Worm (Caenorhabditis elegans) whole organism, young adult: ENCODE results near the gene pmp-2.

Experiments
- B0019.2 ChIP-seq: fragments of 200-800 bp; sonication (Bioruptor generic); conservative IDR thresholded peaks from 2 replicates; pipeline ENCODE4 v1.3.6; 2022; ENCODE audit warnings: missing genetic modification reagents, missing genetic modification characterization, missing compliant biosample characterization
- B0035.1 ChIP-seq: sonication (generic microtip); optimal IDR thresholded peaks from 2 replicates; lab custom pipeline; 2016; ENCODE audit warnings: missing genetic modification characterization, mild to moderate bottlenecking, missing compliant biosample characterization, missing genotype, missing genetic modification reagents
- B0261.1 ChIP-seq: sonication (generic microtip); optimal IDR thresholded peaks from 2 replicates; lab custom pipeline; 2016; ENCODE audit warnings: mild to moderate bottlenecking, missing genetic modification characterization, moderate library complexity, missing compliant biosample characterization
- C17E4.6 ChIP-seq: fragments of 200-800 bp; sonication (Bioruptor generic); IDR thresholded peaks from 2 replicates; pipeline ENCODE4 v1.3.6; 2022; ENCODE audit warnings: missing genetic modification reagents, missing genetic modification characterization, missing compliant biosample characterization
- F49E8.2 ChIP-seq: sonication (generic microtip); optimal IDR thresholded peaks from 3 replicates; lab custom pipeline; 2017; ENCODE audit warnings: missing genetic modification characterization, mild to moderate bottlenecking, missing compliant biosample characterization, antibody characterized with exemption, moderate library complexity; ENCODE audit not compliant: insufficient read depth
- F52B5.7 ChIP-seq: sonication (generic microtip); optimal IDR thresholded peaks from 2 replicates; lab custom pipeline; 2016; ENCODE audit warnings: mild to moderate bottlenecking, missing genetic modification characterization, missing compliant biosample characterization
- Y53G8AR.9 ChIP-seq: fragments of 200-800 bp; sonication (Bioruptor generic); conservative IDR thresholded peaks from 2 replicates; pipeline ENCODE4 v1.3.6; 2022; ENCODE audit warnings: missing genetic modification reagents, missing genetic modification characterization, missing compliant biosample characterization
- Y95B8A.8 ChIP-seq: fragments of 200-800 bp; sonication (Bioruptor generic); IDR thresholded peaks from 2 replicates; pipeline ENCODE4 v1.3.6; 2022; ENCODE audit warnings: missing genetic modification reagents, missing genetic modification characterization, missing compliant biosample characterization
- attf-3 ChIP-seq: fragments of 200-800 bp; sonication (Bioruptor generic); conservative IDR thresholded peaks from 2 replicates; pipeline ENCODE4 v1.3.6; 2022; ENCODE audit warnings: missing genetic modification reagents, missing genetic modification characterization, missing compliant biosample characterization
- attf-5 ChIP-seq: fragments of 200-800 bp; sonication (Bioruptor generic); optimal IDR thresholded peaks from 2 replicates; lab custom pipeline; 2018; ENCODE audit warnings: mild to moderate bottlenecking, missing genetic modification characterization, missing compliant biosample characterization
- attf-6 ChIP-seq: fragments of 200-800 bp; sonication (Bioruptor generic); IDR thresholded peaks from 2 replicates; pipeline ENCODE4 v1.3.6; 2022; ENCODE audit warnings: missing genetic modification reagents, missing genetic modification characterization, missing compliant biosample characterization
- bed-2 ChIP-seq: fragments of 200-800 bp; sonication (Bioruptor generic); IDR thresholded peaks from 2 replicates; pipeline ENCODE4 v1.3.6; 2022; ENCODE audit warnings: missing genetic modification reagents, missing genetic modification characterization, missing compliant biosample characterization
- ccch-3 ChIP-seq: fragments of 200-800 bp; sonication (Bioruptor generic); optimal IDR thresholded peaks from 2 replicates; lab custom pipeline; 2018; ENCODE audit warnings: mild to moderate bottlenecking, missing genetic modification characterization, missing compliant biosample characterization
- cebp-1 ChIP-seq, 2 experiments: fragments of 200-800 bp in 1 of 2; sonication (Bioruptor generic) in 1 of 2; sonication (generic microtip) in 1 of 2; IDR thresholded peaks in 1 of 2; optimal IDR thresholded peaks in 1 of 2; 2 replicates each; pipeline versions ENCODE4 v1.3.6 to Lab custom; 2017 to 2022; ENCODE audit warnings: missing compliant biosample characterization in 2 of 2, missing genetic modification characterization in 2 of 2, mild to moderate bottlenecking in 1 of 2, missing genetic modification reagents in 1 of 2, moderate library complexity in 1 of 2
- ceh-100 ChIP-seq: fragments of 200-800 bp; sonication (Bioruptor generic); IDR thresholded peaks from 2 replicates; pipeline ENCODE4 v1.3.6; 2022; ENCODE audit warnings: missing genetic modification reagents, missing genetic modification characterization, missing compliant biosample characterization
- ceh-91 ChIP-seq: fragments of 200-800 bp; sonication (Bioruptor generic); IDR thresholded peaks from 2 replicates; pipeline ENCODE4 v1.3.6; 2022; ENCODE audit warnings: missing genetic modification reagents, missing genetic modification characterization, missing compliant biosample characterization
- efl-1 ChIP-seq: fragments of 150-350 bp; optimal IDR thresholded peaks from 2 replicates; lab custom pipeline; 2014; ENCODE audit warnings: missing biosample characterization, missing genetic modification reagents, missing genetic modification characterization
- egl-18 ChIP-seq: fragments of 200-800 bp; sonication (Bioruptor generic); IDR thresholded peaks from 2 replicates; pipeline ENCODE4 v1.3.6; 2022; ENCODE audit warnings: missing genetic modification reagents, missing genetic modification characterization, missing compliant biosample characterization
- hmg-1.2 ChIP-seq: fragments of 200-800 bp; sonication (Bioruptor generic); IDR thresholded peaks from 2 replicates; pipeline ENCODE4 v1.3.6; 2022; ENCODE audit warnings: missing genetic modification reagents, missing genetic modification characterization, missing compliant biosample characterization
- hrde-1 ChIP-seq: sonication (generic microtip); optimal IDR thresholded peaks from 2 replicates; lab custom pipeline; 2016; ENCODE audit warnings: missing genetic modification characterization, mild to moderate bottlenecking, missing compliant biosample characterization, moderate library complexity, missing genotype, missing genetic modification reagents, borderline replicate concordance
- let-526 ChIP-seq: fragments of 200-800 bp; sonication (Bioruptor generic); IDR thresholded peaks from 2 replicates; pipeline ENCODE4 v1.3.6; 2022; ENCODE audit warnings: missing genetic modification reagents, missing genetic modification characterization, missing compliant biosample characterization
- let-607 ChIP-seq, 2 experiments: fragments of 200-800 bp in 1 of 2; sonication (Bioruptor generic) in 1 of 2; sonication (generic microtip) in 1 of 2; optimal IDR thresholded peaks; 2 replicates each; lab custom pipeline; 2016 to 2018; ENCODE audit warnings: mild to moderate bottlenecking in 2 of 2, missing compliant biosample characterization in 2 of 2, missing genetic modification characterization in 2 of 2, moderate library complexity in 2 of 2, missing genotype in 1 of 2
- lin-54 ChIP-seq: fragments of 200-800 bp; sonication (Bioruptor generic); optimal IDR thresholded peaks from 2 replicates; lab custom pipeline; 2018; ENCODE audit warnings: mild to moderate bottlenecking, missing genetic modification characterization, missing compliant biosample characterization
- lir-1 ChIP-seq: fragments of 200-800 bp; sonication (Bioruptor generic); conservative IDR thresholded peaks from 2 replicates; pipeline ENCODE4 v1.3.6; 2022; ENCODE audit warnings: missing genetic modification reagents, missing genetic modification characterization, missing compliant biosample characterization
- lsl-1 ChIP-seq: fragments of 200-800 bp; sonication (Bioruptor generic); optimal IDR thresholded peaks from 2 replicates; lab custom pipeline; 2018; ENCODE audit warnings: mild to moderate bottlenecking, missing genetic modification characterization, moderate library complexity, missing compliant biosample characterization
- madf-6 ChIP-seq: fragments of 200-800 bp; sonication (Bioruptor generic); IDR thresholded peaks from 2 replicates; pipeline ENCODE4 v1.3.6; 2022; ENCODE audit warnings: missing genetic modification reagents, missing genetic modification characterization, missing compliant biosample characterization
- madf-8 ChIP-seq: fragments of 200-800 bp; sonication (Bioruptor generic); conservative IDR thresholded peaks from 2 replicates; pipeline ENCODE4 v1.3.6; 2022; ENCODE audit warnings: missing genetic modification reagents, missing genetic modification characterization, missing compliant biosample characterization
- nfyb-1 ChIP-seq: fragments of 200-800 bp; sonication (Bioruptor generic); IDR thresholded peaks from 2 replicates; pipeline ENCODE4 v1.3.6; 2022; ENCODE audit warnings: missing genetic modification reagents, missing genetic modification characterization, missing compliant biosample characterization
- nhr-179 ChIP-seq: sonication (generic microtip); optimal IDR thresholded peaks from 2 replicates; lab custom pipeline; 2016; ENCODE audit warnings: mild to moderate bottlenecking, missing genetic modification characterization, missing compliant biosample characterization
- nhr-27 ChIP-seq: fragments of 200-800 bp; sonication (Bioruptor generic); optimal IDR thresholded peaks from 2 replicates; lab custom pipeline; 2018; ENCODE audit warnings: mild to moderate bottlenecking, missing genetic modification characterization, moderate library complexity, missing compliant biosample characterization
- pha-4 ChIP-seq: fragments of 150-350 bp; sonication (generic microtip); optimal IDR thresholded peaks from 2 replicates; lab custom pipeline; 2014; ENCODE audit warnings: missing biosample characterization, missing genetic modification reagents, missing genetic modification characterization
- sea-2 ChIP-seq: fragments of 200-800 bp; sonication (Bioruptor generic); IDR thresholded peaks from 2 replicates; pipeline ENCODE4 v1.3.6; 2022; ENCODE audit warnings: missing genetic modification characterization, missing compliant biosample characterization
- snpc-1.3 ChIP-seq: sonication (generic microtip); optimal IDR thresholded peaks from 2 replicates; lab custom pipeline; 2017; ENCODE audit warnings: missing genetic modification characterization, mild to moderate bottlenecking, missing compliant biosample characterization, antibody characterized with exemption, moderate library complexity, missing genotype, missing genetic modification reagents; ENCODE audit not compliant: insufficient read depth
- sptf-2 ChIP-seq: fragments of 200-800 bp; sonication (Bioruptor generic); optimal IDR thresholded peaks from 2 replicates; lab custom pipeline; 2018; ENCODE audit warnings: mild to moderate bottlenecking, missing genetic modification characterization, missing compliant biosample characterization
- tbx-9 ChIP-seq: sonication (generic microtip); optimal IDR thresholded peaks from 2 replicates; lab custom pipeline; 2016; ENCODE audit warnings: borderline replicate concordance, missing genetic modification characterization, inconsistent platforms, missing compliant biosample characterization
- tlf-1 ChIP-seq: fragments of 200-800 bp; sonication (Bioruptor generic); optimal IDR thresholded peaks from 2 replicates; lab custom pipeline; 2018; ENCODE audit warnings: mild to moderate bottlenecking, missing genetic modification characterization, missing compliant biosample characterization
- unc-62 ChIP-seq: fragments of 150-350 bp; optimal IDR thresholded peaks from 2 replicates; lab custom pipeline; 2014; ENCODE audit warnings: missing biosample characterization, missing genetic modification reagents, missing genetic modification characterization
- zfh-2 ChIP-seq: fragments of 200-800 bp; sonication (Bioruptor generic); conservative IDR thresholded peaks from 2 replicates; pipeline ENCODE4 v1.3.6; 2022; ENCODE audit warnings: missing genetic modification reagents, missing genetic modification characterization, missing compliant biosample characterization
- ztf-22 ChIP-seq: fragments of 200-800 bp; sonication (Bioruptor generic); optimal IDR thresholded peaks from 2 replicates; lab custom pipeline; 2018; ENCODE audit warnings: mild to moderate bottlenecking, missing genetic modification characterization, moderate library complexity, missing compliant biosample characterization
- ztf-26 ChIP-seq: sonication (generic microtip); optimal IDR thresholded peaks from 2 replicates; lab custom pipeline; 2017; ENCODE audit warnings: missing genetic modification characterization, missing compliant biosample characterization
- ztf-3 ChIP-seq: fragments of 200-800 bp; sonication (Bioruptor generic); optimal IDR thresholded peaks from 2 replicates; lab custom pipeline; 2018; ENCODE audit warnings: mild to moderate bottlenecking, missing genetic modification characterization, missing compliant biosample characterization

pmp-2 gene

DNA sequence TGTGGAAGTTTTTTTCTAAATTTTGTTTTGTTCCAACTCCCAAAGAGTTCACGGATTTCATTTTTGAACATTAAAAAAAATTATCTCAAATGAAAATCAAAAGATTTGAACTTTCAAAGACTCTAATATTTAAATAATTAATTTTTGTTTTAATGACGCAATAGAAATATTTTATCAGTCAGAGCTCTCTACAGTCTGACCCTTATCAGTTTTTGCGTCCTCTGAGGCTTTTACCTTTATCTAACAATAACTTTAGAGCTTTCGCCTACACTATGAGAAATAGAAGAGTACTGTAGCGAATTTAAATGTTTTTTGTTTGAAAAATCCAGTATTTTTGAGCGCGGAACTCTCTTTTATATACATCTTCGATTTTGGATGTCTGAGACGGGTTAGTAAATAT, 31.3 kb upstream of the pmp-2 start, which contains the start of gene B0252.5:
B0252.5 (minus strand) TSS at position 17 of the 400 bp plus-strand sequence.
- TF ChIP-seq bed-2 (GFP tag; lab: Robert Waterston, UW), result no peak
- TF ChIP-seq B0261.1 (tag; lab: Kevin White, UChicago), result no peak
- TF ChIP-seq egl-18 (GFP tag; lab: Robert Waterston, UW), result no peak
- TF ChIP-seq zfh-2 (GFP tag; lab: Robert Waterston, UW), result no peak
- TF ChIP-seq B0019.2, result no peak
- no peak for TF ChIP-seq lin-54 (GFP tag; lab: Kevin White, UChicago)
- TF ChIP-seq let-526 (GFP tag; lab: Robert Waterston, UW), result no peak
- no peak for TF ChIP-seq hmg-1.2 (GFP tag; lab: Robert Waterston, UW)
- no peak for TF ChIP-seq ztf-22
- TF ChIP-seq pha-4 (tag; lab: Kevin White, UChicago), result no peak
- no peak for TF ChIP-seq ccch-3 (GFP tag; lab: Kevin White, UChicago)
- no peak for TF ChIP-seq attf-6
- no peak for TF ChIP-seq attf-3
- TF ChIP-seq Y53G8AR.9 (GFP tag; lab: Robert Waterston, UW), result no peak
- TF ChIP-seq Y95B8A.8 (GFP tag; lab: Robert Waterston, UW), result no peak
- TF ChIP-seq, all 124 proteins: peak for 0

ce11 chrII:6917710-6918109, 30.1 kb upstream of the pmp-2 start, which contains the start of gene B0252.11:
Gene B0252.11 (minus strand): TSS chrII:6917810.
- no peak for TF ChIP-seq nhr-179
- no peak for TF ChIP-seq snpc-1.3 (tag; lab: Kevin White, UChicago)
- TF ChIP-seq B0261.1 (tag; lab: Kevin White, UChicago), result no peak
- TF ChIP-seq madf-8, result no peak
- TF ChIP-seq lir-1, result no peak
- TF ChIP-seq ztf-3 (GFP tag; lab: Kevin White, UChicago), result no peak
- no peak for TF ChIP-seq tbx-9
- no peak for TF ChIP-seq efl-1 (GFP tag; lab: Kevin White, UChicago)

DNA sequence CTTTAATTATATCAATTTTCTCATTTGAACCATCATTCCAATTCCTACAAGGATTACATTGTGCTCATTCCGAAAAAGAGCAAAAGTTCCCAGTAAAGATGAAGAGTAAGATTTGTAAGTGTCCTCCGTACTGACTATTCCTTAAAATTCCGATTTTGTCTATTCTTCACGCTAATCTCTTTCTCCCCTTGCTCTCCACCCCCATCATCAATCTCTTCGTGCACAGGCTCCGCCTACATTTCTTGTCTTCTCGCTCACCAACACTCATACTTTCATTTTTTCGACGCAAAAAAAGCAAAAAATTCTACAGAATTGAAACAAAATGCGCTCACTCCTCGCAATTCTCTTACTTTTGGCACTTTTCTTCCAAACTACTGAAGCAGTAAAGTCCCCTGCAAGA, 28.3 kb upstream of the pmp-2 start, which contains the start of gene B0252.8:
B0252.8 (plus strand) TSS at position 292 of the 400 bp plus-strand sequence.
- TF ChIP-seq ceh-91, result no peak
- no peak for TF ChIP-seq sea-2 (GFP tag; lab: Robert Waterston, UW)
- TF ChIP-seq ceh-100 (GFP tag; lab: Robert Waterston, UW), result no peak
- TF ChIP-seq madf-6 (GFP tag; lab: Robert Waterston, UW), result no peak
- TF ChIP-seq tlf-1 (GFP tag; lab: Kevin White, UChicago), result no peak
- TF ChIP-seq nhr-27 (tag; lab: Kevin White, UChicago), result no peak
- TF ChIP-seq F49E8.2 (tag; lab: Kevin White, UChicago), result no peak
- TF ChIP-seq lsl-1 (GFP tag; lab: Kevin White, UChicago), result no peak
- no peak for TF ChIP-seq attf-5 (GFP tag; lab: Kevin White, UChicago)
- no peak for TF ChIP-seq F52B5.7
- TF ChIP-seq hrde-1 (tag; lab: Kevin White, UChicago), result no peak
- no peak for TF ChIP-seq ztf-26 (tag; lab: Kevin White, UChicago)
- no peak for TF ChIP-seq B0035.1 (tag; lab: Kevin White, UChicago)
- TF ChIP-seq cebp-1 (GFP tag; IDR thresholded peaks at IDR 0.05; lab: Robert Waterston, UW), result no peak
- no peak for TF ChIP-seq cebp-1 (tag; optimal IDR thresholded peaks at IDR 0.05; lab: Kevin White, UChicago)
- TF ChIP-seq C17E4.6 (GFP tag; lab: Robert Waterston, UW), result no peak
- TF ChIP-seq unc-62 (GFP tag; lab: Kevin White, UChicago), result no peak
- no peak for TF ChIP-seq sptf-2 (GFP tag; lab: Kevin White, UChicago)
- TF ChIP-seq let-607 (tag; optimal IDR thresholded peaks at IDR 0.05; lab: Kevin White, UChicago), result no peak
- TF ChIP-seq nfyb-1, result no peak
